Worm (Caenorhabditis elegans) whole organism, L2 larva: Measurements from ENCODE around the gene cisd-1.

ENCODE experiments used
- C34F6.9 ChIP-seq: fragments of 150-350 bp; optimal IDR thresholded peaks from 2 replicates; lab custom pipeline; 2014; ENCODE audit warnings: missing biosample characterization, missing genetic modification characterization
- F13H6.1 ChIP-seq: sonication (generic microtip); optimal IDR thresholded peaks from 2 replicates; lab custom pipeline; 2016; ENCODE audit warnings: missing genetic modification characterization, missing compliant biosample characterization
- Y55F3AM.14 ChIP-seq: fragments of 200-800 bp; sonication (Bioruptor generic); optimal IDR thresholded peaks from 2 replicates; lab custom pipeline; 2018; ENCODE audit warnings: mild to moderate bottlenecking, missing genetic modification characterization, missing compliant biosample characterization
- alr-1 ChIP-seq: fragments of 150-350 bp; optimal IDR thresholded peaks from 2 replicates; lab custom pipeline; 2014; ENCODE audit warnings: missing biosample characterization, missing genetic modification characterization
- ama-1 ChIP-seq: fragments of 150-350 bp; optimal IDR thresholded peaks from 2 replicates; lab custom pipeline; 2018; ENCODE audit warnings: inconsistent platforms
- blmp-1 ChIP-seq: sonication (generic microtip); optimal IDR thresholded peaks from 2 replicates; lab custom pipeline; 2017; ENCODE audit warnings: missing genetic modification characterization, mild to moderate bottlenecking, missing compliant biosample characterization, antibody characterized with exemption, moderate library complexity; ENCODE audit not compliant: insufficient read depth
- ceh-16 ChIP-seq: fragments of 150-350 bp; optimal IDR thresholded peaks from 2 replicates; lab custom pipeline; 2014; ENCODE audit warnings: missing biosample characterization, missing genetic modification characterization
- ceh-82 ChIP-seq: fragments of 150-350 bp; optimal IDR thresholded peaks from 2 replicates; lab custom pipeline; 2014; ENCODE audit warnings: missing biosample characterization, missing genetic modification characterization
- crh-2 ChIP-seq: sonication (generic microtip); optimal IDR thresholded peaks from 2 replicates; lab custom pipeline; 2017; ENCODE audit warnings: missing biosample characterization, missing genetic modification characterization
- dmd-4 ChIP-seq: sonication (generic microtip); optimal IDR thresholded peaks from 2 replicates; lab custom pipeline; 2017; ENCODE audit warnings: missing biosample characterization, missing genetic modification characterization
- egl-27 ChIP-seq: sonication (generic microtip); optimal IDR thresholded peaks from 3 replicates; lab custom pipeline; 2017; ENCODE audit warnings: missing biosample characterization, missing genetic modification reagents, missing genetic modification characterization
- elt-1 ChIP-seq: fragments of 150-350 bp; optimal IDR thresholded peaks from 2 replicates; lab custom pipeline; 2014; ENCODE audit warnings: missing biosample characterization, missing genetic modification characterization
- elt-3 ChIP-seq: sonication (generic microtip); optimal IDR thresholded peaks from 2 replicates; lab custom pipeline; 2017; ENCODE audit warnings: missing biosample characterization, missing genetic modification characterization
- fos-1 ChIP-seq: fragments of 150-350 bp; optimal IDR thresholded peaks from 2 replicates; lab custom pipeline; 2014; ENCODE audit warnings: missing biosample characterization, missing genetic modification characterization
- gmeb-1 ChIP-seq: fragments of 150-350 bp; optimal IDR thresholded peaks from 2 replicates; lab custom pipeline; 2014; ENCODE audit warnings: missing biosample characterization, missing genetic modification characterization
- lin-11 ChIP-seq: fragments of 150-350 bp; sonication (generic microtip); optimal IDR thresholded peaks from 2 replicates; lab custom pipeline; 2014; ENCODE audit warnings: missing biosample characterization, missing genetic modification characterization, inconsistent platforms, mixed read lengths
- lin-13 ChIP-seq: fragments of 150-350 bp; optimal IDR thresholded peaks from 2 replicates; lab custom pipeline; 2014; ENCODE audit warnings: missing biosample characterization, missing genetic modification reagents, missing genetic modification characterization
- lin-39 ChIP-seq: fragments of 150-350 bp; optimal IDR thresholded peaks from 2 replicates; lab custom pipeline; 2014; ENCODE audit warnings: missing biosample characterization, missing genetic modification reagents, missing genetic modification characterization
- lsy-2 ChIP-seq, 2 experiments: fragments of 150-350 bp in 1 of 2; sonication (generic microtip) in 1 of 2; optimal IDR thresholded peaks; 2 replicates each; lab custom pipeline; 2014 to 2017; ENCODE audit warnings: missing biosample characterization in 2 of 2, missing genetic modification characterization in 2 of 2
- mab-5 ChIP-seq: fragments of 150-350 bp; optimal IDR thresholded peaks from 2 replicates; lab custom pipeline; 2014; ENCODE audit warnings: missing biosample characterization, missing genetic modification characterization
- mbf-1 ChIP-seq: sonication (generic microtip); optimal IDR thresholded peaks from 2 replicates; lab custom pipeline; 2017; ENCODE audit warnings: missing biosample characterization, missing genetic modification characterization
- mdl-1 ChIP-seq, 2 experiments: fragments of 150-350 bp in 1 of 2; sonication (generic microtip) in 1 of 2; optimal IDR thresholded peaks; 2 replicates each; lab custom pipeline; 2017; ENCODE audit warnings: missing biosample characterization in 2 of 2, missing genetic modification characterization in 2 of 2
- nhr-11 ChIP-seq: fragments of 150-350 bp; optimal IDR thresholded peaks from 2 replicates; lab custom pipeline; 2014; ENCODE audit warnings: missing biosample characterization, missing genetic modification characterization
- nhr-12 ChIP-seq: fragments of 150-350 bp; optimal IDR thresholded peaks from 2 replicates; lab custom pipeline; 2014; ENCODE audit warnings: missing biosample characterization, missing genetic modification characterization
- nhr-129 ChIP-seq: fragments of 150-350 bp; optimal IDR thresholded peaks from 2 replicates; lab custom pipeline; 2014; ENCODE audit warnings: missing biosample characterization, missing genetic modification characterization
- nhr-21 ChIP-seq: fragments of 150-350 bp; optimal IDR thresholded peaks from 2 replicates; lab custom pipeline; 2014; ENCODE audit warnings: missing biosample characterization, missing genetic modification characterization
- nhr-23 ChIP-seq: fragments of 150-350 bp; optimal IDR thresholded peaks from 2 replicates; lab custom pipeline; 2014; ENCODE audit warnings: missing biosample characterization, missing genetic modification reagents, missing genetic modification characterization
- nhr-237 ChIP-seq: fragments of 150-350 bp; optimal IDR thresholded peaks from 2 replicates; lab custom pipeline; 2014; ENCODE audit warnings: missing biosample characterization, missing genetic modification characterization
- nhr-25 ChIP-seq: fragments of 150-350 bp; sonication (generic microtip); optimal IDR thresholded peaks from 3 replicates; lab custom pipeline; 2014; ENCODE audit warnings: missing biosample characterization, missing genetic modification characterization
- nhr-6 ChIP-seq: fragments of 150-350 bp; optimal IDR thresholded peaks from 2 replicates; lab custom pipeline; 2014; ENCODE audit warnings: missing biosample characterization, missing genetic modification characterization
- nhr-77 ChIP-seq: fragments of 150-350 bp; optimal IDR thresholded peaks from 2 replicates; lab custom pipeline; 2014; ENCODE audit warnings: missing biosample characterization, missing genetic modification characterization
- peb-1 ChIP-seq: fragments of 150-350 bp; optimal IDR thresholded peaks from 2 replicates; lab custom pipeline; 2014; ENCODE audit warnings: missing biosample characterization, missing genetic modification characterization
- sma-3 ChIP-seq: sonication (generic microtip); optimal IDR thresholded peaks from 2 replicates; lab custom pipeline; 2016; ENCODE audit warnings: missing genetic modification reagents, missing genetic modification characterization, missing compliant biosample characterization
- sma-9 ChIP-seq, 2 experiments: fragments of 150-350 bp in 1 of 2; sonication (generic microtip) in 1 of 2; optimal IDR thresholded peaks; 2 replicates each; lab custom pipeline; 2014 to 2016; ENCODE audit warnings: missing genetic modification characterization in 2 of 2, mild to moderate bottlenecking in 1 of 2, missing biosample characterization in 1 of 2, missing compliant biosample characterization in 1 of 2, missing genetic modification reagents in 1 of 2, moderate library complexity in 1 of 2
- snpc-4 ChIP-seq: fragments of 150-350 bp; optimal IDR thresholded peaks from 2 replicates; lab custom pipeline; 2014; ENCODE audit warnings: missing biosample characterization, missing genetic modification characterization
- unc-39 ChIP-seq: fragments of 150-350 bp; optimal IDR thresholded peaks from 2 replicates; lab custom pipeline; 2014; ENCODE audit warnings: missing biosample characterization, missing genetic modification characterization
- unc-55 ChIP-seq: fragments of 150-350 bp; sonication (generic microtip); optimal IDR thresholded peaks from 3 replicates; lab custom pipeline; 2014; ENCODE audit warnings: missing biosample characterization, missing genetic modification reagents, missing genetic modification characterization
- zag-1 ChIP-seq: fragments of 150-350 bp; optimal IDR thresholded peaks from 2 replicates; lab custom pipeline; 2014; ENCODE audit warnings: missing biosample characterization, missing genetic modification characterization
- ztf-1 ChIP-seq: fragments of 200-800 bp; sonication (Bioruptor generic); conservative IDR thresholded peaks from 2 replicates; pipeline ENCODE4 v1.3.6; 2022; ENCODE audit warnings: missing genetic modification characterization, missing compliant biosample characterization
- ztf-4 ChIP-seq: fragments of 150-350 bp; optimal IDR thresholded peaks from 2 replicates; lab custom pipeline; 2014; ENCODE audit warnings: missing biosample characterization, missing genetic modification characterization

Gene cisd-1

DNA sequence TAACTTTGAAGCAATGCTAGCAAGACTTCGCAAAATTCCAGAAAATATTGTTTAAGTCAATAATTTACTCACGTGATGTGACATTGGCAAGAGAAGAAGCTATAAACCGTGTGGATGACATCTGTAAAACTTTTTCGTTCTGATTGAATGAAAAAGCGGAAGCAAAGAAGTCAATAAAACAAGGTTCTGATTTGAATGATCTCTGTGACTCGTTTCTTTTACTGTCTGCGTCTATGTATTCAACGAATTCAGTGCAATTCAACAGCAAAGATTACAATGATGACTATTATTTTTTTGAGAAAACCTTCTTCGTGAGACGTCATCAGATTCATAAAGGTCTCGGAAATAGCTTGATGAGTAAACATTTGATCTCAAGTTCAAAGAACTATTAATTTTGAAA, 23.4 kb upstream of the cisd-1 start, which contains the start of gene hacl-1 (continued):
- TF ChIP-seq nhr-25 (tag; lab: Kevin White, UChicago) (peak; percentile 71), fos-1 (tag; lab: Kevin White, UChicago) (peak; percentile 35), dmd-4 (no peak), nhr-129 (no peak)

DNA sequence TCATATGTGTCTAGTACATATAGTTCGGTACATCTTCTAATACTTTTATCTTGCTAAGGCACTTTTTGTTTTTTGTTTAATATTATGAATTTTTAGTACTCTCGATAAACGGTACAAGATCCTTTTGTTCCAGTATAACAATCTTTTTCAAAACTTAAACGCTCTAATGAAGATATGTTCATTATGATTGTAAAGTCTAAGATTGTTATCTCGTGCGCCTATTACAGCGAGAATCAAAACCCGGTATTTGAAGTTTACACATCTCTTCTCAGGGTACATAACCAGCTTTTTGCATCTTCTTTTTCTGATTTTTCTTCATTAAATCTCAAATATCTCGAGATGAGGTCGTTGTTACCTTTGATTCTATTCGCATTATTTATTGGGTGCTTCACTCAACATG, 18.6 kb upstream of the cisd-1 start, which contains the start of gene B0334.13:
Gene B0334.13 (plus strand): TSS at position 301 of the 400 bp plus-strand sequence.
- TF ChIP-seq ama-1 (lab: Kevin White, UChicago) (no peak), ceh-82 (tag; lab: Kevin White, UChicago) (no peak), ztf-1 (GFP tag; lab: Robert Waterston, UW) (no peak), blmp-1 (tag; lab: Kevin White, UChicago) (no peak), nhr-25 (tag; lab: Kevin White, UChicago) (no peak), elt-3 (tag; lab: Kevin White, UChicago) (no peak), peb-1 (tag; lab: Kevin White, UChicago) (no peak), nhr-6 (tag; lab: Kevin White, UChicago) (no peak), nhr-129 (no peak), nhr-11 (no peak), lin-39 (tag; lab: Kevin White, UChicago) (no peak), unc-55 (GFP tag; lab: Kevin White, UChicago) (no peak), sma-9 (GFP tag; optimal IDR thresholded peaks at IDR 0.05; lab: Kevin White, UChicago) (no peak), sma-9 (tag; optimal IDR thresholded peaks at IDR 0.05; lab: Kevin White, UChicago) (no peak), alr-1 (tag; lab: Kevin White, UChicago) (no peak), nhr-237 (tag; lab: Kevin White, UChicago) (no peak)

- TF ChIP-seq mab-5 (no peak), lin-39 (tag; lab: Kevin White, UChicago) (no peak), blmp-1 (tag; lab: Kevin White, UChicago) (no peak), ama-1 (lab: Kevin White, UChicago) (no peak), nhr-25 (tag; lab: Kevin White, UChicago) (peak; percentile 19), nhr-23 (tag; lab: Kevin White, UChicago) (no peak), dmd-4 (no peak), nhr-77 (tag; lab: Kevin White, UChicago) (no peak), nhr-12 (no peak), sma-3 (peak; percentile 13), alr-1 (tag; lab: Kevin White, UChicago) (no peak)
Observed at ce11 chrII:11486698-11487234, 17.3 kb upstream of the cisd-1 start, which contains the start of gene ttr-18. TSS of gene ttr-18 (minus strand) at chrII:11486748.

ce11 chrII:11485200-11485599, 15.8 kb upstream of the cisd-1 start, which contains the start of gene twk-5:
TSS of gene twk-5 (minus strand) at chrII:11485300.
- TF ChIP-seq blmp-1 (tag; lab: Kevin White, UChicago) (peak; percentile 8), unc-39 (tag; lab: Kevin White, UChicago) (no peak)

ce11 chrII:11484600-11484999, 15.2 kb upstream of the cisd-1 start:
- TF ChIP-seq elt-3 (tag; lab: Kevin White, UChicago): no peak
- TF ChIP-seq unc-55 (GFP tag; lab: Kevin White, UChicago): peak; percentile 74
- peak; percentile 63 for TF ChIP-seq crh-2
- peak; percentile 23 for TF ChIP-seq nhr-6 (tag; lab: Kevin White, UChicago)
- TF ChIP-seq ceh-16 (tag; lab: Kevin White, UChicago): peak; percentile 13
- TF ChIP-seq mab-5: peak; percentile 54
- TF ChIP-seq nhr-11: peak; percentile 39
- TF ChIP-seq zag-1: peak; percentile 1
- peak; percentile 85 for TF ChIP-seq Y55F3AM.14 (GFP tag; lab: Kevin White, UChicago)
- TF ChIP-seq lsy-2 (tag; optimal IDR thresholded peaks at IDR 0.05; lab: Kevin White, UChicago): peak; percentile 48 to 88
- no peak for TF ChIP-seq mbf-1 (tag; lab: Kevin White, UChicago)
- peak; percentile 56 for TF ChIP-seq gmeb-1 (tag; lab: Kevin White, UChicago)
- TF ChIP-seq lin-11 (tag; lab: Kevin White, UChicago): peak; percentile 92
- TF ChIP-seq ceh-82 (tag; lab: Kevin White, UChicago): peak; percentile 59
- TF ChIP-seq nhr-129: peak; percentile 88
- TF ChIP-seq F13H6.1: peak; percentile 48
- peak; percentile 19 for TF ChIP-seq snpc-4 (tag; lab: Kevin White, UChicago)
- TF ChIP-seq lin-13 (GFP tag; lab: Kevin White, UChicago): no peak
- TF ChIP-seq ztf-1 (GFP tag; lab: Robert Waterston, UW): no peak
- peak; percentile 79 for TF ChIP-seq nhr-21 (tag; lab: Kevin White, UChicago)
- TF ChIP-seq dmd-4: no peak
- TF ChIP-seq alr-1 (tag; lab: Kevin White, UChicago): no peak
- TF ChIP-seq sma-3: peak; percentile 67
- no peak for TF ChIP-seq elt-1
- TF ChIP-seq egl-27: peak; percentile 35
- TF ChIP-seq C34F6.9 (tag; lab: Kevin White, UChicago): peak; percentile 78
- peak; percentile 25 to 64 for TF ChIP-seq mdl-1 (tag; optimal IDR thresholded peaks at IDR 0.05; lab: Kevin White, UChicago)
- TF ChIP-seq nhr-25 (tag; lab: Kevin White, UChicago): peak; percentile 58
- TF ChIP-seq sma-9 (GFP tag; optimal IDR thresholded peaks at IDR 0.05; lab: Kevin White, UChicago): peak; percentile 72
- no peak for TF ChIP-seq sma-9 (tag; optimal IDR thresholded peaks at IDR 0.05; lab: Kevin White, UChicago)
- peak; percentile 70 for TF ChIP-seq fos-1 (tag; lab: Kevin White, UChicago)
- TF ChIP-seq unc-39 (tag; lab: Kevin White, UChicago): no peak
- TF ChIP-seq ztf-4 (tag; lab: Kevin White, UChicago): peak; percentile 59
- TF ChIP-seq, all 48 proteins: peak for 24
